Worm (Caenorhabditis elegans) whole organism, L3 larva: ENCODE results near the gene ZK930.4.

Source experiments
- R02D3.7 ChIP-seq: fragments of 150-350 bp; optimal IDR thresholded peaks from 2 replicates; lab custom pipeline; 2014; ENCODE audit warnings: missing biosample characterization, missing genetic modification characterization
- ZK546.5 ChIP-seq: sonication (generic microtip); optimal IDR thresholded peaks from 2 replicates; lab custom pipeline; 2017; ENCODE audit warnings: missing biosample characterization, missing genetic modification characterization
- aly-2 ChIP-seq: fragments of 150-350 bp; optimal IDR thresholded peaks from 2 replicates; lab custom pipeline; 2014; ENCODE audit warnings: missing biosample characterization, missing genetic modification characterization
- ama-1 ChIP-seq: fragments of 150-350 bp; optimal IDR thresholded peaks from 2 replicates; lab custom pipeline; 2018
- ceh-16 ChIP-seq: sonication (generic microtip); optimal IDR thresholded peaks from 2 replicates; lab custom pipeline; 2017; ENCODE audit warnings: missing biosample characterization, missing genetic modification characterization
- ceh-28 ChIP-seq: fragments of 150-350 bp; optimal IDR thresholded peaks from 2 replicates; lab custom pipeline; 2014; ENCODE audit warnings: missing biosample characterization, missing genetic modification reagents, missing genetic modification characterization
- ceh-82 ChIP-seq: fragments of 150-350 bp; optimal IDR thresholded peaks from 2 replicates; lab custom pipeline; 2014; ENCODE audit warnings: missing biosample characterization, missing genetic modification characterization
- ceh-9 ChIP-seq: sonication (generic microtip); optimal IDR thresholded peaks from 2 replicates; lab custom pipeline; 2018; ENCODE audit warnings: missing biosample characterization, missing genetic modification characterization
- daf-12 ChIP-seq: fragments of 150-350 bp; optimal IDR thresholded peaks from 2 replicates; lab custom pipeline; 2014; ENCODE audit warnings: missing biosample characterization, missing genetic modification reagents, missing genetic modification characterization
- egl-27 ChIP-seq: sonication (generic microtip); optimal IDR thresholded peaks from 4 replicates; lab custom pipeline; 2017; ENCODE audit warnings: missing biosample characterization, missing genetic modification reagents, missing genetic modification characterization
- egl-5 ChIP-seq: fragments of 150-350 bp; optimal IDR thresholded peaks from 2 replicates; lab custom pipeline; 2017; ENCODE audit warnings: missing biosample characterization, missing genetic modification reagents, missing genetic modification characterization, inconsistent platforms
- elt-1 ChIP-seq: fragments of 150-350 bp; optimal IDR thresholded peaks from 2 replicates; lab custom pipeline; 2014; ENCODE audit warnings: missing biosample characterization, missing genetic modification characterization
- elt-2 ChIP-seq: sonication (generic microtip); optimal IDR thresholded peaks from 2 replicates; lab custom pipeline; 2016; ENCODE audit warnings: missing genetic modification reagents, mild to moderate bottlenecking, missing genetic modification characterization, missing compliant biosample characterization
- elt-3 ChIP-seq, 3 experiments: fragments of 150-350 bp in 1 of 3; sonication (generic microtip) in 2 of 3; optimal IDR thresholded peaks; 2 replicates in 2 of 3; 4 replicates in 1 of 3; lab custom pipeline; 2014 to 2017; ENCODE audit warnings: missing biosample characterization in 3 of 3, missing genetic modification characterization in 3 of 3
- eor-1 ChIP-seq, 2 experiments: fragments of 150-350 bp; optimal IDR thresholded peaks; 2 replicates each; lab custom pipeline; 2014 to 2018; ENCODE audit warnings: missing biosample characterization in 2 of 2, missing genetic modification characterization in 2 of 2
- fkh-10 ChIP-seq: sonication (generic microtip); optimal IDR thresholded peaks from 2 replicates; lab custom pipeline; 2017; ENCODE audit warnings: missing biosample characterization, missing genetic modification reagents, missing genetic modification characterization
- fkh-2 ChIP-seq: fragments of 150-350 bp; optimal IDR thresholded peaks from 2 replicates; lab custom pipeline; 2014; ENCODE audit warnings: missing biosample characterization, missing genetic modification reagents, missing genetic modification characterization
- fos-1 ChIP-seq: fragments of 150-350 bp; optimal IDR thresholded peaks from 2 replicates; lab custom pipeline; 2014; ENCODE audit warnings: missing biosample characterization, missing genetic modification characterization
- hmg-11 ChIP-seq: sonication (generic microtip); optimal IDR thresholded peaks from 2 replicates; lab custom pipeline; 2016; ENCODE audit warnings: missing genetic modification characterization, missing compliant biosample characterization
- jun-1 ChIP-seq: fragments of 150-350 bp; optimal IDR thresholded peaks from 2 replicates; lab custom pipeline; 2014; ENCODE audit warnings: missing biosample characterization, missing genetic modification reagents, missing genetic modification characterization
- lin-15B ChIP-seq: fragments of 150-350 bp; optimal IDR thresholded peaks from 2 replicates; lab custom pipeline; 2014; ENCODE audit warnings: missing biosample characterization, missing genetic modification characterization
- lin-39 ChIP-seq: fragments of 150-350 bp; optimal IDR thresholded peaks from 2 replicates; lab custom pipeline; 2018; ENCODE audit warnings: missing biosample characterization, missing genetic modification reagents, missing genetic modification characterization
- lsy-12 ChIP-seq: sonication (generic microtip); optimal IDR thresholded peaks from 2 replicates; lab custom pipeline; 2016; ENCODE audit warnings: mild to moderate bottlenecking, missing genetic modification characterization, missing compliant biosample characterization
- mdl-1 ChIP-seq: fragments of 150-350 bp; optimal IDR thresholded peaks from 2 replicates; lab custom pipeline; 2014; ENCODE audit warnings: missing biosample characterization, missing genetic modification characterization
- mml-1 ChIP-seq: fragments of 150-350 bp; sonication (generic microtip); optimal IDR thresholded peaks from 3 replicates; lab custom pipeline; 2014; ENCODE audit warnings: missing biosample characterization, missing genetic modification characterization
- nfya-1 ChIP-seq: sonication (generic microtip); optimal IDR thresholded peaks from 2 replicates; lab custom pipeline; 2017; ENCODE audit warnings: missing genetic modification characterization, mild to moderate bottlenecking, missing compliant biosample characterization, antibody characterized with exemption, moderate library complexity; ENCODE audit not compliant: insufficient read depth
- nhr-11 ChIP-seq: fragments of 150-350 bp; optimal IDR thresholded peaks from 2 replicates; lab custom pipeline; 2014; ENCODE audit warnings: missing biosample characterization, missing genetic modification characterization
- nhr-12 ChIP-seq: fragments of 150-350 bp; optimal IDR thresholded peaks from 2 replicates; lab custom pipeline; 2014; ENCODE audit warnings: missing biosample characterization, missing genetic modification characterization
- nhr-23 ChIP-seq: fragments of 150-350 bp; optimal IDR thresholded peaks from 2 replicates; lab custom pipeline; 2014; ENCODE audit warnings: missing biosample characterization, missing genetic modification reagents, missing genetic modification characterization
- nhr-237 ChIP-seq: fragments of 150-350 bp; optimal IDR thresholded peaks from 2 replicates; lab custom pipeline; 2014; ENCODE audit warnings: missing biosample characterization, missing genetic modification characterization
- nhr-25 ChIP-seq: sonication (generic microtip); optimal IDR thresholded peaks from 2 replicates; lab custom pipeline; 2017; ENCODE audit warnings: missing biosample characterization, missing genetic modification characterization
- nhr-28 ChIP-seq: fragments of 150-350 bp; optimal IDR thresholded peaks from 2 replicates; lab custom pipeline; 2014; ENCODE audit warnings: missing biosample characterization, missing genetic modification characterization
- nhr-43 ChIP-seq: sonication (generic microtip); optimal IDR thresholded peaks from 2 replicates; lab custom pipeline; 2016; ENCODE audit warnings: mild to moderate bottlenecking, missing genetic modification characterization, missing compliant biosample characterization; ENCODE audit not compliant: poor library complexity, severe bottlenecking
- nhr-67 ChIP-seq: fragments of 150-350 bp; optimal IDR thresholded peaks from 2 replicates; lab custom pipeline; 2014; ENCODE audit warnings: missing biosample characterization, missing genetic modification characterization
- nhr-76 ChIP-seq: fragments of 150-350 bp; sonication (generic microtip); optimal IDR thresholded peaks from 5 replicates; lab custom pipeline; 2014; ENCODE audit warnings: missing biosample characterization, missing genetic modification characterization
- nhr-77 ChIP-seq: fragments of 150-350 bp; optimal IDR thresholded peaks from 2 replicates; lab custom pipeline; 2014; ENCODE audit warnings: missing biosample characterization, missing genetic modification characterization
- pha-4 ChIP-seq: fragments of 150-350 bp; optimal IDR thresholded peaks from 2 replicates; lab custom pipeline; 2014; ENCODE audit warnings: missing biosample characterization, missing genetic modification reagents, missing genetic modification characterization
- pqm-1 ChIP-seq: fragments of 150-350 bp; optimal IDR thresholded peaks from 2 replicates; lab custom pipeline; 2017; ENCODE audit warnings: missing biosample characterization, missing genetic modification characterization, inconsistent platforms
- sea-2 ChIP-seq: fragments of 150-350 bp; sonication (generic microtip); optimal IDR thresholded peaks from 4 replicates; lab custom pipeline; 2014; ENCODE audit warnings: missing biosample characterization, missing genetic modification reagents, missing genetic modification characterization
- skn-1 ChIP-seq: fragments of 150-350 bp; optimal IDR thresholded peaks from 2 replicates; lab custom pipeline; 2014; ENCODE audit warnings: missing biosample characterization, missing genetic modification characterization
- snpc-4 ChIP-seq: fragments of 150-350 bp; optimal IDR thresholded peaks from 2 replicates; lab custom pipeline; 2014; ENCODE audit warnings: missing biosample characterization, missing genetic modification characterization
- tbx-2 ChIP-seq: sonication (generic microtip); optimal IDR thresholded peaks from 2 replicates; lab custom pipeline; 2016; ENCODE audit warnings: mild to moderate bottlenecking, missing genetic modification characterization, missing compliant biosample characterization
- unc-39 ChIP-seq: sonication (generic microtip); optimal IDR thresholded peaks from 4 replicates; lab custom pipeline; 2017; ENCODE audit warnings: missing biosample characterization, missing genetic modification characterization
- unc-62 ChIP-seq: fragments of 150-350 bp; sonication (generic microtip); optimal IDR thresholded peaks from 4 replicates; lab custom pipeline; 2014; ENCODE audit warnings: missing biosample characterization, missing genetic modification reagents, missing genetic modification characterization
- zag-1 ChIP-seq: fragments of 150-350 bp; optimal IDR thresholded peaks from 2 replicates; lab custom pipeline; 2014; ENCODE audit warnings: missing biosample characterization, missing genetic modification characterization
- ztf-11 ChIP-seq: fragments of 150-350 bp; optimal IDR thresholded peaks from 2 replicates; lab custom pipeline; 2014; ENCODE audit warnings: missing biosample characterization, missing genetic modification characterization
- ztf-4 ChIP-seq: fragments of 150-350 bp; optimal IDR thresholded peaks from 2 replicates; lab custom pipeline; 2014; ENCODE audit warnings: missing biosample characterization, missing genetic modification characterization

ZK930.4 gene

ce11 chrII:11868893-11869292 lies 37.4 kb upstream of the ZK930.4 start:
- TF ChIP-seq nhr-28 (tag; lab: Kevin White, UChicago): no peak
- no peak for TF ChIP-seq ztf-4 (tag; lab: Kevin White, UChicago)
- TF ChIP-seq R02D3.7 (tag; lab: Kevin White, UChicago): no peak
- no peak for TF ChIP-seq sea-2 (GFP tag; lab: Kevin White, UChicago)
- TF ChIP-seq lin-39 (tag; lab: Kevin White, UChicago): no peak
- TF ChIP-seq elt-2 (tag; lab: Kevin White, UChicago): no peak
- TF ChIP-seq nhr-11: no peak
- TF ChIP-seq nhr-12 (tag; lab: Kevin White, UChicago): no peak
- TF ChIP-seq fkh-2 (tag; lab: Kevin White, UChicago): no peak
- TF ChIP-seq aly-2 (tag; lab: Kevin White, UChicago): no peak
- TF ChIP-seq zag-1 (tag; lab: Kevin White, UChicago): no peak
- TF ChIP-seq nhr-43 (tag; lab: Kevin White, UChicago): no peak
- no peak for TF ChIP-seq unc-39 (tag; lab: Kevin White, UChicago)
- TF ChIP-seq elt-1 (tag; lab: Kevin White, UChicago): no peak
- TF ChIP-seq nhr-77: no peak
- no peak for TF ChIP-seq ceh-16 (tag; lab: Kevin White, UChicago)
- no peak for TF ChIP-seq eor-1 (tag; optimal IDR thresholded peaks at IDR 0.05; lab: Kevin White, UChicago)
- TF ChIP-seq pha-4 (tag; lab: Kevin White, UChicago): no peak

ce11 chrII:11874674-11875198 lies 31.6 kb upstream of the ZK930.4 start, which contains the start of the genes npp-3 and top-2:
Gene npp-3, minus strand, starts transcription at chrII:11874788.
Gene top-2, plus strand, starts transcription at chrII:11875148.
- TF ChIP-seq jun-1 (tag; lab: Kevin White, UChicago): peak; percentile 80
- peak; percentile 98 for TF ChIP-seq pha-4 (tag; lab: Kevin White, UChicago)
- no peak for TF ChIP-seq nhr-237
- peak; percentile 41 for TF ChIP-seq ztf-4 (tag; lab: Kevin White, UChicago)
- no peak for TF ChIP-seq aly-2 (tag; lab: Kevin White, UChicago)
- TF ChIP-seq unc-62: peak; percentile 62
- TF ChIP-seq ceh-28 (tag; lab: Kevin White, UChicago): peak; percentile 85
- TF ChIP-seq fos-1 (tag; lab: Kevin White, UChicago): no peak
- peak; percentile 75 for TF ChIP-seq ama-1 (lab: Kevin White, UChicago)
- no peak for TF ChIP-seq ztf-11 (tag; lab: Kevin White, UChicago)
- TF ChIP-seq nhr-76 (tag; lab: Kevin White, UChicago): no peak
- peak; percentile 57 for TF ChIP-seq pqm-1 (tag; lab: Kevin White, UChicago)
- TF ChIP-seq unc-39 (tag; lab: Kevin White, UChicago): no peak
- TF ChIP-seq snpc-4 (tag; lab: Kevin White, UChicago): peak; percentile 82
- TF ChIP-seq zag-1 (tag; lab: Kevin White, UChicago): no peak
- no peak for TF ChIP-seq daf-12 (tag; lab: Kevin White, UChicago)
- TF ChIP-seq elt-3 (tag; optimal IDR thresholded peaks at IDR 0.05; lab: Kevin White, UChicago): no peak
- TF ChIP-seq R02D3.7 (tag; lab: Kevin White, UChicago): peak; percentile 93
- TF ChIP-seq ceh-9 (tag; lab: Kevin White, UChicago): no peak
- no peak for TF ChIP-seq nhr-67
- TF ChIP-seq ceh-82 (tag; lab: Kevin White, UChicago): peak; percentile 77
- TF ChIP-seq nhr-23 (tag; lab: Kevin White, UChicago): peak; percentile 96
- TF ChIP-seq ceh-16 (tag; lab: Kevin White, UChicago): no peak
- no peak for TF ChIP-seq sea-2 (GFP tag; lab: Kevin White, UChicago)
- TF ChIP-seq hmg-11 (tag; lab: Kevin White, UChicago): peak; percentile 89
- peak; percentile 97 for TF ChIP-seq lin-39 (tag; lab: Kevin White, UChicago)
- TF ChIP-seq egl-27 (tag; lab: Kevin White, UChicago): peak; percentile 34
- no peak for TF ChIP-seq mdl-1 (tag; lab: Kevin White, UChicago)
- no peak for TF ChIP-seq eor-1 (tag; optimal IDR thresholded peaks at IDR 0.05; lab: Kevin White, UChicago)
- peak; percentile 84 for TF ChIP-seq nhr-43 (tag; lab: Kevin White, UChicago)
- TF ChIP-seq tbx-2 (tag; lab: Kevin White, UChicago): peak; percentile 75
- TF ChIP-seq lsy-12 (tag; lab: Kevin White, UChicago): peak; percentile 89
- peak; percentile 75 for TF ChIP-seq nhr-77
- TF ChIP-seq nhr-11: peak; percentile 97
- TF ChIP-seq nhr-28 (tag; lab: Kevin White, UChicago): no peak
- TF ChIP-seq elt-2 (tag; lab: Kevin White, UChicago): peak; percentile 69
- TF ChIP-seq nfya-1 (tag; lab: Kevin White, UChicago): peak; percentile 99
- TF ChIP-seq fkh-2 (tag; lab: Kevin White, UChicago): no peak
- no peak for TF ChIP-seq nhr-12 (tag; lab: Kevin White, UChicago)
- TF ChIP-seq skn-1 (tag; lab: Kevin White, UChicago): peak; percentile 93
- TF ChIP-seq fkh-10: peak; percentile 91
- TF ChIP-seq mml-1 (tag; lab: Kevin White, UChicago): no peak
- peak; percentile 75 for TF ChIP-seq elt-1 (tag; lab: Kevin White, UChicago)
- peak; percentile 26 for TF ChIP-seq ZK546.5 (tag; lab: Kevin White, UChicago)
- TF ChIP-seq egl-5 (tag; lab: Kevin White, UChicago): peak; percentile 92
- peak; percentile 96 for TF ChIP-seq lin-15B (tag; lab: Kevin White, UChicago)
- peak; percentile 97 for TF ChIP-seq nhr-25 (tag; lab: Kevin White, UChicago)
